Worm (Caenorhabditis elegans) whole organism, L4 larva: ENCODE results near the gene unc-16.

Source experiments
- ZK546.5 ChIP-seq, 2 experiments: sonication (generic microtip); optimal IDR thresholded peaks; 2 replicates each; lab custom pipeline; 2017; ENCODE audit warnings: missing biosample characterization in 2 of 2, missing genetic modification characterization in 2 of 2
- aly-2 ChIP-seq: sonication (generic microtip); optimal IDR thresholded peaks from 2 replicates; lab custom pipeline; 2018; ENCODE audit warnings: missing biosample characterization, missing genetic modification characterization
- fos-1 ChIP-seq: fragments of 150-350 bp; optimal IDR thresholded peaks from 2 replicates; lab custom pipeline; 2014; ENCODE audit warnings: missing biosample characterization, missing genetic modification characterization
- nhr-10 ChIP-seq: fragments of 150-350 bp; optimal IDR thresholded peaks from 2 replicates; lab custom pipeline; 2014; ENCODE audit warnings: missing biosample characterization, missing genetic modification characterization

DNA sequence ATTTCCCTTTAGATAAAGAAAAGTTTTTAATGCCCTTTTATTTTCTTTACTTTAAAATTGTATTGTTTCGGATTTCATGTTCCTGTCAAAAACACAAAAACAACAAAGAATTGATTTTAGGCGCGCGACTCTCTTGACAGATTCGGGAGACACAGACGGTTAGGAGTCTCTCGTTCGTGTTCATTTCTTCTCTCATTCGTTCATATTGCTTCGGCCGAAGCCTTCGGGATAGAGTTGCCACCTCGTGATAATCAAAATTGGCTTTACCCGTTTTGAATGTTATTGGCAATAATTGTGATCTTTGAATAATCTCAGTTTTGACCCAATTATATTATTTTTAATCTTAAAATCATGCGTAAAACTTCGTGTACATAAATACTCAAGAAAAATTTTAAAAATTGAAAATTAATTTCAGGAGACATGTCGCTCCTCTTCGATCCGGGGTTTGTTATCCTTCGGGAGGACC lies 35.0 kb upstream of the unc-16 start, which contains the start of gene F55H2.5:
- TF ChIP-seq ZK546.5 (tag; optimal IDR thresholded peaks at IDR 0.05; lab: Kevin White, UChicago): no peak
- TF ChIP-seq aly-2 (tag; lab: Kevin White, UChicago): no peak
- TF ChIP-seq fos-1: no peak
- TF ChIP-seq nhr-10 (tag; lab: Kevin White, UChicago): no peak
